Worm (Caenorhabditis elegans): Measurements from ENCODE around the gene par-2.

Gene par-2

ce11 chrIII:1080536-1080935 is 665 bp upstream of the par-2 start, which contains the start of the genes rab-18 and kbp-4:
rab-18 (minus strand) TSS chrIII:1080775.
kbp-4 (plus strand) TSS chrIII:1080901.
- TF ChIP-seq zip-2 (tag; optimal IDR thresholded peaks at IDR 0.05) (peak; percentile 49), daf-19 (GFP tag; conservative IDR thresholded peaks at IDR 0.05) (no peak), lim-7 (GFP tag; IDR thresholded peaks at IDR 0.05) (no peak), dmd-6 (GFP tag; IDR thresholded peaks at IDR 0.05) (peak; percentile 80), nhr-102 (tag; optimal IDR thresholded peaks at IDR 0.05) (peak; percentile 82), mdt-29 (GFP tag; IDR thresholded peaks at IDR 0.05) (peak; percentile 70; the same call in 1 of the 2 replicates), duxl-1 (tag; optimal IDR thresholded peaks at IDR 0.05; ENCODE audit: poor library complexity) (peak; percentile 73), ceh-82 (tag; optimal IDR thresholded peaks at IDR 0.05) (no peak), sdz-12 (GFP tag; optimal IDR thresholded peaks at IDR 0.05) (no peak), zfp-3 (GFP tag; conservative IDR thresholded peaks at IDR 0.05) (no peak; the same call in 1 of the 2 replicates), nhr-41 (GFP tag; IDR thresholded peaks at IDR 0.05) (no peak), ctbp-1 (GFP tag; IDR thresholded peaks at IDR 0.05) (peak; percentile 77), ztf-11 (tag; optimal IDR thresholded peaks at IDR 0.05) (no peak), php-3 (GFP tag; IDR thresholded peaks at IDR 0.05) (no peak), nhr-6 (tag; optimal IDR thresholded peaks at IDR 0.05) (peak; percentile 93), lin-13 (GFP tag; optimal IDR thresholded peaks at IDR 0.05) (peak; percentile 96), D1046.2 (GFP tag; IDR thresholded peaks at IDR 0.05) (no peak), vab-7 (GFP tag; IDR thresholded peaks at IDR 0.05) (peak; percentile 19; the same call in 1 of the 2 replicates), Y75B8A.6 (GFP tag; IDR thresholded peaks at IDR 0.05) (no peak), mdl-1 (tag; optimal IDR thresholded peaks at IDR 0.05) (peak; percentile 56 to 96), nhr-42 (GFP tag; IDR thresholded peaks at IDR 0.05) (0 out of 2 replicates have a peak, but pooled peaks have one; percentile 54), tra-1 (GFP tag; IDR thresholded peaks at IDR 0.05) (no peak; the same call in 1 of the 2 replicates), snpc-4 (tag; optimal IDR thresholded peaks at IDR 0.05) (no peak), madf-5 (GFP tag; IDR thresholded peaks at IDR 0.05) (no peak), mes-2 (tag; optimal IDR thresholded peaks at IDR 0.05; ENCODE audit: poor library complexity, severe bottlenecking) (peak; percentile 94), madf-9 (GFP tag; conservative IDR thresholded peaks at IDR 0.05) (no peak), lin-29 (GFP tag; IDR thresholded peaks at IDR 0.05) (no peak), ces-1 (GFP tag; optimal IDR thresholded peaks at IDR 0.05) (no peak), R02D3.7 (tag; optimal IDR thresholded peaks at IDR 0.05) (no peak), Y48G9A.11 (GFP tag; IDR thresholded peaks at IDR 0.05) (peak; percentile 51; the same call in 1 of the 2 replicates), nhr-77 (tag; optimal IDR thresholded peaks at IDR 0.05) (peak; percentile 97), dve-1 (tag; optimal IDR thresholded peaks at IDR 0.05; ENCODE audit: insufficient read depth) (peak; percentile 98), lin-38 (GFP tag; IDR thresholded peaks at IDR 0.05) (peak; percentile 99), daf-12 (tag; optimal IDR thresholded peaks at IDR 0.05) (no peak), lin-15B (tag; optimal IDR thresholded peaks at IDR 0.05) (peak; percentile 85), spr-1 (tag; optimal IDR thresholded peaks at IDR 0.05) (peak; percentile 76), nhr-111 (GFP tag; optimal IDR thresholded peaks at IDR 0.05) (no peak), jun-1 (tag; optimal IDR thresholded peaks at IDR 0.05) (no peak), ZK337.2 (GFP tag; IDR thresholded peaks at IDR 0.05) (no peak), pqm-1 (tag; optimal IDR thresholded peaks at IDR 0.05) (peak; percentile 38), ceh-32 (tag; optimal IDR thresholded peaks at IDR 0.05; ENCODE audit: poor library complexity) (no peak), F49E8.2 (tag; optimal IDR thresholded peaks at IDR 0.05; ENCODE audit: borderline replicate concordance) (peak; percentile 79), zip-11 (GFP tag; IDR thresholded peaks at IDR 0.05) (no peak), ztf-7 (tag; optimal IDR thresholded peaks at IDR 0.05) (peak; percentile 64), nhr-237 (tag; optimal IDR thresholded peaks at IDR 0.05) (no peak), set-16 (GFP tag; IDR thresholded peaks at IDR 0.05) (no peak), T26A8.4 (GFP tag; IDR thresholded peaks at IDR 0.05) (peak; percentile 76), gei-8 (GFP tag; optimal IDR thresholded peaks at IDR 0.05) (no peak), egl-43 (GFP tag; IDR thresholded peaks at IDR 0.05) (0 out of 2 replicates have a peak, but pooled peaks have one; percentile 27), lir-3 (tag; optimal IDR thresholded peaks at IDR 0.05) (no peak), fos-1 (tag; optimal IDR thresholded peaks at IDR 0.05) (no peak)
